Fruit fly (Drosophila melanogaster): ENCODE results near the gene CG8064.

The CG8064 gene

dm6 chr3R:18255281-18255680, 28.2 kb upstream of the CG8064 start, which contains the start of the genes Ada2a, Polr2D, Tgs1 and moi (continued):
- peak; percentile 5 for TF ChIP-seq Nf-YC (tag; optimal IDR thresholded peaks at IDR 0.05)
- TF ChIP-seq sima (GFP tag; optimal IDR thresholded peaks at IDR 0.05): no peak
- TF ChIP-seq pho (GFP tag; optimal IDR thresholded peaks at IDR 0.05): no peak
- TF ChIP-seq CG10366 (GFP tag; IDR thresholded peaks at IDR 0.05): no peak
- no peak for TF ChIP-seq Awh (GFP tag; IDR thresholded peaks at IDR 0.05)
- TF ChIP-seq CG8765 (GFP tag; IDR thresholded peaks at IDR 0.05): no peak
- TF ChIP-seq maf-S (GFP tag; optimal IDR thresholded peaks at IDR 0.05): no peak
- peak; percentile 51; the same call in 1 of the 3 replicates for TF ChIP-seq zen2 (GFP tag; IDR thresholded peaks at IDR 0.05; ENCODE audit: partially characterized antibody)
- TF ChIP-seq Sry-β (GFP tag; optimal IDR thresholded peaks at IDR 0.05): no peak
- TF ChIP-seq CG2202 (tag; optimal IDR thresholded peaks at IDR 0.05): no peak
- TF ChIP-seq CG11696 (GFP tag; IDR thresholded peaks at IDR 0.05): no peak
- TF ChIP-seq crp (GFP tag; optimal IDR thresholded peaks at IDR 0.05): no peak
- no peak for TF ChIP-seq Taf1 (GFP tag; IDR thresholded peaks at IDR 0.05)
- no peak for TF ChIP-seq CG18476 (GFP tag; optimal IDR thresholded peaks at IDR 0.05)
- no peak for TF ChIP-seq CG30020 (tag; optimal IDR thresholded peaks at IDR 0.05)
- TF ChIP-seq CG11398 (GFP tag; optimal IDR thresholded peaks at IDR 0.05): no peak
- peak; percentile 83 for TF ChIP-seq CG6791 (GFP tag; IDR thresholded peaks at IDR 0.05; ENCODE audit: partially characterized antibody)
- peak; percentile 60 for TF ChIP-seq gfzf (GFP tag; optimal IDR thresholded peaks at IDR 0.05)
- TF ChIP-seq inv (GFP tag; IDR thresholded peaks at IDR 0.05; ENCODE audit: partially characterized antibody): peak; percentile 66
- peak; percentile 87 for TF ChIP-seq Opbp (GFP tag; IDR thresholded peaks at IDR 0.05; ENCODE audit: partially characterized antibody)
- no peak for TF ChIP-seq CG10321 (GFP tag; IDR thresholded peaks at IDR 0.05)
- no peak for TF ChIP-seq shn (GFP tag; optimal IDR thresholded peaks at IDR 0.05)
- no peak for TF ChIP-seq oc (tag; optimal IDR thresholded peaks at IDR 0.05)
- no peak for TF ChIP-seq gcm (GFP tag; optimal IDR thresholded peaks at IDR 0.05)
- TF ChIP-seq CkIIα-i1 (GFP tag; IDR thresholded peaks at IDR 0.05): no peak
- TF ChIP-seq trem (tag; optimal IDR thresholded peaks at IDR 0.05): peak; percentile 70
- no peak for TF ChIP-seq Six4 (GFP tag; optimal IDR thresholded peaks at IDR 0.05)
- TF ChIP-seq sens (GFP tag): peak; percentile 18
- no peak for TF ChIP-seq ham (GFP tag; IDR thresholded peaks at IDR 0.05)
- peak; percentile 82 for TF ChIP-seq Dref (GFP tag; IDR thresholded peaks at IDR 0.05)
- no peak for TF ChIP-seq CG6254 (GFP tag; optimal IDR thresholded peaks at IDR 0.05)
- no peak for TF ChIP-seq CG17385 (GFP tag; optimal IDR thresholded peaks at IDR 0.05)
- no peak for TF ChIP-seq tin (GFP tag; optimal IDR thresholded peaks at IDR 0.05)
- TF ChIP-seq CG9215 (GFP tag; IDR thresholded peaks at IDR 0.05): no peak
- no peak for TF ChIP-seq CG2678 (tag; optimal IDR thresholded peaks at IDR 0.05)
- no peak for TF ChIP-seq CG31388 (GFP tag; optimal IDR thresholded peaks at IDR 0.05)
- TF ChIP-seq Asciz (GFP tag; optimal IDR thresholded peaks at IDR 0.05): no peak
- TF ChIP-seq TFAM (GFP tag; optimal IDR thresholded peaks at IDR 0.05): no peak
- TF ChIP-seq CG1233 (GFP tag; optimal IDR thresholded peaks at IDR 0.05): no peak
- no peak for TF ChIP-seq sc (optimal IDR thresholded peaks at IDR 0.05)
- no peak for TF ChIP-seq sc (GFP tag; optimal IDR thresholded peaks at IDR 0.05)
- TF ChIP-seq so (GFP tag; IDR thresholded peaks at IDR 0.05): no peak
- TF ChIP-seq kni (GFP tag; optimal IDR thresholded peaks at IDR 0.05): no peak
- no peak for TF ChIP-seq ERR (GFP tag; optimal IDR thresholded peaks at IDR 0.05)
- no peak for TF ChIP-seq E2f1 (GFP tag; IDR thresholded peaks at IDR 0.05)
- no peak for TF ChIP-seq CG12299 (tag; optimal IDR thresholded peaks at IDR 0.05)
- no peak for TF ChIP-seq CG8281 (tag; optimal IDR thresholded peaks at IDR 0.05)
- peak; percentile 23 for TF ChIP-seq Ets97D (GFP tag; optimal IDR thresholded peaks at IDR 0.05)
- TF ChIP-seq CG15073 (GFP tag; optimal IDR thresholded peaks at IDR 0.05): no peak
- no peak for TF ChIP-seq usp (GFP tag; optimal IDR thresholded peaks at IDR 0.05)
- peak; percentile 67 for TF ChIP-seq CG14860 (GFP tag; IDR thresholded peaks at IDR 0.05; ENCODE audit: partially characterized antibody)
- peak; percentile 72 for TF ChIP-seq hbn (GFP tag; IDR thresholded peaks at IDR 0.05; ENCODE audit: partially characterized antibody)

Data from whole organism, embryonic.